Worm (Caenorhabditis elegans): ENCODE results near the gene col-80.

col-80 gene

DNA sequence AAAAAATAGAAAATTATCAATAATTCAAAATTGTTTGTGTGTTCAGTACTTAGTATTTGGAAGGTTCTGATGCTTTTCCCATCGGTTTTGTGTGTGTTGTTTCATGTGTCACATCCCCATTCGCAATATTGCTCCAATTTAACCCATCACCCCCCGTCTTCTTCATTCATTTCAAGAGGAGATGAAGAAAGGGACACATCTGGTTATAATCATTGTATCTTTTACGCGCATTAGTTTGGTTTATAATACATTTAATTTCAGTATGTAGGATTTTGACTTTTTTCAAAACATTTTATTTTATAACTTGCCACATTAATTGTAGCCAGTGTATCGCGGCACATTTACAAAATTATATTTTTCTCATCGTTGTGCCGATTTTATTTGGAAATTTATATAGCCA, 26.9 kb upstream of the col-80 start:
- TF ChIP-seq lin-35 (GFP tag; optimal IDR thresholded peaks at IDR 0.05), result no peak
- TF ChIP-seq F22D6.2 (tag; optimal IDR thresholded peaks at IDR 0.05), result no peak
- TF ChIP-seq die-1 (tag; optimal IDR thresholded peaks at IDR 0.05), result no peak
- TF ChIP-seq Y56A3A.18 (GFP tag; IDR thresholded peaks at IDR 0.05), result no peak
- no peak for TF ChIP-seq sptf-2 (GFP tag; optimal IDR thresholded peaks at IDR 0.05)
- no peak for TF ChIP-seq tbp1 (GFP tag; optimal IDR thresholded peaks at IDR 0.05)
- TF ChIP-seq akir-1 (GFP tag; optimal IDR thresholded peaks at IDR 0.05), result no peak
- no peak for TF ChIP-seq dpl-1 (GFP tag; optimal IDR thresholded peaks at IDR 0.05)
- TF ChIP-seq cebp-1 (GFP tag; IDR thresholded peaks at IDR 0.05), result no peak
- TF ChIP-seq cebp-1 (tag; optimal IDR thresholded peaks at IDR 0.05), result no peak
- no peak for TF ChIP-seq ekl-4 (GFP tag; IDR thresholded peaks at IDR 0.05)
- no peak for TF ChIP-seq rpc-1 (optimal IDR thresholded peaks at IDR 0.05)
- TF ChIP-seq rpc-1 (tag; optimal IDR thresholded peaks at IDR 0.05), result no peak
- TF ChIP-seq tlf-1 (GFP tag; optimal IDR thresholded peaks at IDR 0.05), result no peak
- no peak for TF ChIP-seq mes-4 (tag; optimal IDR thresholded peaks at IDR 0.05)
- TF ChIP-seq unc-130 (GFP tag; optimal IDR thresholded peaks at IDR 0.05), result no peak
- TF ChIP-seq attf-6 (GFP tag; IDR thresholded peaks at IDR 0.05), result no peak
- TF ChIP-seq F49E8.2 (tag; optimal IDR thresholded peaks at IDR 0.05; ENCODE audit: insufficient read depth), result no peak
- TF ChIP-seq lag-1 (GFP tag; IDR thresholded peaks at IDR 0.05), result no peak
- no peak for TF ChIP-seq ZK185.1 (tag; optimal IDR thresholded peaks at IDR 0.05; ENCODE audit: poor library complexity, severe bottlenecking)
- TF ChIP-seq ccch-3 (GFP tag; optimal IDR thresholded peaks at IDR 0.05), result no peak

DNA sequence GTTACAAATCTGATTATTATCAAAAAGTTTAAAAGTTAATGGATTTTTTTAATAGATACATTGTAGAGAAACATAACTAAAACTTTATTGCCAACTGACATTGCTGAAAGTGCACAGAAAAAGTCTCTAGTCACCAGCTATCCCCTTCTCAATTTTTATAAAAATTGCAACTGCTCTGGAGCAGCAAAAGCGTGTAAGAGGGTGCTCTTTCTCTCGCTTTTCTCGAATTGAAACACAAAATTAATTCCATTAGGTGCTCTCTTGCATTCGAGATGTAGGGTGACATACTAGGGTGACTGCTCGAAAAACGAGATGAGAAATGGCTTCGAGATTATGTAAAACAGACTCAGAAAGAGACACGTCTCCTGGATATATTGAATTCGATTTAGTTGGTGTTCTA, 26.4 kb upstream of the col-80 start:
- TF ChIP-seq lsy-27 (tag; optimal IDR thresholded peaks at IDR 0.05; ENCODE audit: borderline replicate concordance, insufficient read depth), result no peak
- TF ChIP-seq lin-54 (GFP tag; optimal IDR thresholded peaks at IDR 0.05), result no peak
- TF ChIP-seq hrde-1 (tag; optimal IDR thresholded peaks at IDR 0.05; ENCODE audit: borderline replicate concordance), result no peak
- TF ChIP-seq hsf-1 (GFP tag; IDR thresholded peaks at IDR 0.05), result no peak
- no peak for TF ChIP-seq F52B5.7 (tag; optimal IDR thresholded peaks at IDR 0.05)
- no peak for TF ChIP-seq F33H1.4 (GFP tag; IDR thresholded peaks at IDR 0.05)
- TF ChIP-seq egrh-3 (GFP tag; IDR thresholded peaks at IDR 0.05), result no peak
- no peak for TF ChIP-seq let-526 (GFP tag; IDR thresholded peaks at IDR 0.05)
- TF ChIP-seq nhr-90 (tag; optimal IDR thresholded peaks at IDR 0.05), result no peak
- TF ChIP-seq lin-40 (tag; optimal IDR thresholded peaks at IDR 0.05), result no peak
- no peak for TF ChIP-seq nhr-80 (tag; optimal IDR thresholded peaks at IDR 0.05)
- no peak for TF ChIP-seq cebp-2 (GFP tag; IDR thresholded peaks at IDR 0.05)
- no peak for TF ChIP-seq Y53G8AR.9 (GFP tag; conservative IDR thresholded peaks at IDR 0.05)
- TF ChIP-seq unc-62 (GFP tag; optimal IDR thresholded peaks at IDR 0.05), result no peak
- no peak for TF ChIP-seq madf-10 (tag; optimal IDR thresholded peaks at IDR 0.05)
- no peak for TF ChIP-seq Y67H2A.10 (GFP tag; conservative IDR thresholded peaks at IDR 0.05)

DNA sequence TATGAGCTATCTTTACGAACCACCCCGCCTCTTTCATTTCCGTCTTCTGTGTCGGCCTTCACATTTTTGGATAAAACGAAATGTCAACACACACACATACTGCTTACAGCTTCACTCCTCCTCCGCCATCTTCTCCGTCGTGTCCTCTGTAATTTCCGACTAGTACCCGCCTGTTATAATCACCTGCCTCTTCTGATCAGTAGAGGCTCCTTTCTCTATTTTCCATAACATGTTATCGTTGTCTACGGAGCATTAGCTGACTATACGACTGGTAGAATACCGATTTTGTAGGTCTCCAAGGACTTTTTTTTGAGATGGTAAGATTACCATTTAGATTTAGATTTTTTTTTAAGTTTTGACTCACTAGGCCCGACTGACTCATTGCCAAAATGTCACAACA, 22.0 kb upstream of the col-80 start:
- TF ChIP-seq lir-1 (GFP tag; conservative IDR thresholded peaks at IDR 0.05) (no peak), zfh-2 (GFP tag; conservative IDR thresholded peaks at IDR 0.05) (no peak), unc-62 (GFP tag; optimal IDR thresholded peaks at IDR 0.05) (no peak), C06A6.2 (GFP tag; conservative IDR thresholded peaks at IDR 0.05) (no peak), rcor-1 (GFP tag; IDR thresholded peaks at IDR 0.05) (no peak), rec-8 (tag; optimal IDR thresholded peaks at IDR 0.05) (no peak), snpc-4 (GFP tag; optimal IDR thresholded peaks at IDR 0.05) (no peak), snpc-4 (tag; optimal IDR thresholded peaks at IDR 0.05) (no peak), unc-130 (GFP tag; optimal IDR thresholded peaks at IDR 0.05) (no peak), ztf-25 (GFP tag; IDR thresholded peaks at IDR 0.05) (no peak), efl-1 (GFP tag; optimal IDR thresholded peaks at IDR 0.05) (no peak), dox-1 (GFP tag; IDR thresholded peaks at IDR 0.05) (no peak), nhr-90 (tag; optimal IDR thresholded peaks at IDR 0.05) (no peak), lin-26 (GFP tag; IDR thresholded peaks at IDR 0.05) (no peak), lin-40 (tag; optimal IDR thresholded peaks at IDR 0.05) (no peak), mcd-1 (GFP tag; IDR thresholded peaks at IDR 0.05) (no peak)

Measured in whole organism, young adult.